Fruit fly (Drosophila melanogaster) Kc167 (cell line): ENCODE results near the gene Klp61F.

Experiments
- h ChIP-seq: fragments of >200 bp; optimal IDR thresholded peaks from 3 replicates; lab custom pipeline; 2018; ENCODE audit warnings: missing external identifiers
- psq ChIP-seq: fragments of >200 bp; optimal IDR thresholded peaks from 2 replicates; lab custom pipeline; 2017; ENCODE audit warnings: missing external identifiers
- ttk ChIP-seq: sonication (Bioruptor generic); optimal IDR thresholded peaks from 2 replicates; lab custom pipeline; 2017; ENCODE audit warnings: missing external identifiers

DNA sequence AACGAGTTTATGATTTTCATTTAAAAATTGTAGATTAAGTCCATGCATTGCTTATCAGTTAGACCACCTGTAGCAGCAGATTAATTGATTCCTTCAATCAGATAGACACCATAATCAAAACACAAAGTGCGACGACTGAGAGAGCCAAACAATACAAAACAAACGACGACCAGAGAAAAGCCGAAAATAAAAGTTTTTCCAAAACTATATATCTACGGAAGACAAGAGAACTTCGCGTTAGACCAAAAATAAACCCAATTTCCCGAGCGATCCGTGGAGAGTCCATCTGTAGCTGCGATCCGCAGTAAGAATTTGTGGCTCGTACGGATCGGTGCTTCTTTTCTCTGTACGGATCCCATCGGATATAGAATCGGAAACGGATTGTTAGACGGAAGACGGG lies 10.3 kb downstream of the Klp61F start, which contains the start of gene galene:
- no peak for TF ChIP-seq ttk (lab: Kevin White, UChicago)
- no peak for TF ChIP-seq h (lab: Kevin White, UChicago)
- no peak for TF ChIP-seq psq (lab: Kevin White, UChicago)
